Fruit fly (Drosophila melanogaster) S2 (cell line): ENCODE data around the gene CG32333.

Experiments
- CG8478 ChIP-seq: fragments of >200 bp; optimal IDR thresholded peaks from 2 replicates; lab custom pipeline; 2018
- CTCF ChIP-seq, 2 experiments: fragments of >200 bp; optimal IDR thresholded peaks; 2 replicates each; lab custom pipeline; 2018

DNA sequence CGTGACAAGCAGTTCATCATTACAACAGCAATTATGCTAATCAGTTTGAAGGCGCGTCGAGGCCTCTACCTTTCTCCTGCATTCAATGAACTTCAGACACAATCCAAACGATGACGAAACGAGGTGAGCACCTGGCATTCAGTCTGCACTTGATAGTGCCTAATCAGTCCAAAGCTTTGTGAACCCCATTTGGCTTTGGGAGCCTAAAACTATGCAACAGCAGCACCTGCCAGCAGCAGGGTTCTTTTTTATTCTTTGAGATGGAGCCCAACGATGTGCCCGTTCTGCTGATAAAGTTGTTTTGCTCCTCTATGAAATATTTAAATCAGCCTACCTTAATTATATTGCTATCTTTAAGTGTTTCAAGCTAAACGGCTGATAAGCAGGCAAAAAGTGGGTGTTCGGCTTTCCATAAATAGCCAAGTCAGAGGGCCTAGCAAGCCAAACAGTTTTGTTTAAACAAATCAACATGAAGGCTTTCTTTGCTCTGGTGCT lies 48.4 kb upstream of the CG32333 start, which contains the start of gene LysS:
- TF ChIP-seq CG8478 (lab: Kevin White, UChicago): no peak
- no peak for TF ChIP-seq CTCF (optimal IDR thresholded peaks at IDR 0.05; lab: Kevin White, UChicago)
